Worm (Caenorhabditis elegans): Measurements from ENCODE around the gene brc-1.

DNA sequence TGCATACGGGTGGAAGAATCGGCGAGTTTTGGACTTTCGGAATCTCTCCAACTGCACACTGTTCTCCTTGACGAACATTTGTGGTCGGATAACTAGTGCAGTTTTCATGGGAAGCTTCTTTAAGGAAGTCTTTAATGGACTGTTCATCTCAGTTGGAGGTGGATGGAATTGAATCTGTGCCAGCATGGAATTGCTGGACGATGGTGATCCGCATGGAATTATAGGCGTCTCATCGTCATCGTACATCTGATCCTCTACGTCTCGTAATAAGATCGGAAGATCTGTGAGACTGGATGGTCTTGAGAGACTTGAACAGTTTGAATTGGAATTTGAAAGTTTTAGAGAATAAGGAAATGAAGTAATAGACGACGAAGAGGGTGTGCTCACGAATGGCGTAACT is 10.2 kb upstream of the brc-1 start:
- no peak for TF ChIP-seq madf-2 (tag; optimal IDR thresholded peaks at IDR 0.05)
- no peak for TF ChIP-seq gmeb-2 (tag; optimal IDR thresholded peaks at IDR 0.05)
- no peak for TF ChIP-seq C08G9.2 (tag; optimal IDR thresholded peaks at IDR 0.05)
- TF ChIP-seq pha-4 (tag; optimal IDR thresholded peaks at IDR 0.05) = no peak
- TF ChIP-seq ceh-6 (GFP tag; optimal IDR thresholded peaks at IDR 0.05) = no peak
- no peak for TF ChIP-seq ttx-3 (tag; optimal IDR thresholded peaks at IDR 0.05)
- no peak for TF ChIP-seq elt-2 (tag; optimal IDR thresholded peaks at IDR 0.05)
- TF ChIP-seq mec-3 (tag; optimal IDR thresholded peaks at IDR 0.05; ENCODE audit: borderline replicate concordance) = no peak
- no peak for TF ChIP-seq hlh-8 (tag; optimal IDR thresholded peaks at IDR 0.05)
- no peak for TF ChIP-seq hlh-15 (tag; optimal IDR thresholded peaks at IDR 0.05)
- TF ChIP-seq ceh-22 (tag; optimal IDR thresholded peaks at IDR 0.05) = no peak
- no peak for TF ChIP-seq F13H6.1 (tag; optimal IDR thresholded peaks at IDR 0.05)
- no peak for TF ChIP-seq fkh-10 (GFP tag; optimal IDR thresholded peaks at IDR 0.05)

Measured in whole organism, late embryonic.